Worm (Caenorhabditis elegans) whole organism, L1 larva: ENCODE results near the gene Y37E11B.5.

Experiments
- aha-1 ChIP-seq: fragments of 150-350 bp; optimal IDR thresholded peaks from 2 replicates; lab custom pipeline; 2014; ENCODE audit warnings: missing biosample characterization, missing genetic modification characterization
- alr-1 ChIP-seq: fragments of 200-800 bp; sonication (Bioruptor generic); optimal IDR thresholded peaks from 2 replicates; lab custom pipeline; 2018; ENCODE audit warnings: borderline replicate concordance, mild to moderate bottlenecking, missing genetic modification characterization, missing compliant biosample characterization
- blmp-1 ChIP-seq: fragments of 150-350 bp; optimal IDR thresholded peaks from 2 replicates; lab custom pipeline; 2014; ENCODE audit warnings: missing biosample characterization, missing genetic modification characterization
- ceh-63 ChIP-seq: fragments of 200-800 bp; sonication (Bioruptor generic); optimal IDR thresholded peaks from 2 replicates; lab custom pipeline; 2018; ENCODE audit warnings: mild to moderate bottlenecking, missing genetic modification characterization, missing compliant biosample characterization
- ceh-88 ChIP-seq: fragments of 200-800 bp; sonication (Bioruptor generic); IDR thresholded peaks from 2 replicates; pipeline ENCODE4 v1.3.6; 2022; ENCODE audit warnings: missing genetic modification characterization, missing compliant biosample characterization
- ces-1 ChIP-seq: fragments of 150-350 bp; optimal IDR thresholded peaks from 2 replicates; lab custom pipeline; 2014; ENCODE audit warnings: missing biosample characterization, missing genetic modification reagents, missing genetic modification characterization
- dpl-1 ChIP-seq, 3 experiments: fragments of 150-350 bp in 2 of 3; sonication (generic microtip) in 1 of 3; optimal IDR thresholded peaks; 2 replicates each; lab custom pipeline; 2014 to 2017; ENCODE audit warnings: missing biosample characterization in 3 of 3, missing genetic modification characterization in 3 of 3, missing genetic modification reagents in 3 of 3
- efl-1 ChIP-seq, 4 experiments: fragments of 150-350 bp; optimal IDR thresholded peaks in 3 of 4; peaks in 1 of 4; 1 replicate in 1 of 4; 2 replicates in 3 of 4; lab custom pipeline; 2014; ENCODE audit warnings: missing biosample characterization in 2 of 4, missing genetic modification characterization in 2 of 4, missing genetic modification reagents in 2 of 4
- efl-3 ChIP-seq: fragments of 200-800 bp; sonication (Bioruptor generic); optimal IDR thresholded peaks from 2 replicates; lab custom pipeline; 2018; ENCODE audit warnings: mild to moderate bottlenecking, missing genetic modification characterization, missing compliant biosample characterization
- elt-2 ChIP-seq: sonication (generic microtip); optimal IDR thresholded peaks from 2 replicates; lab custom pipeline; 2016; ENCODE audit warnings: missing genetic modification characterization, mild to moderate bottlenecking, inconsistent platforms, missing compliant biosample characterization, missing genetic modification reagents
- ets-5 ChIP-seq: fragments of 200-800 bp; sonication (Bioruptor generic); IDR thresholded peaks from 2 replicates; pipeline ENCODE4 v1.3.6; 2022; ENCODE audit warnings: missing genetic modification characterization, missing compliant biosample characterization
- fkh-10 ChIP-seq: sonication (generic microtip); optimal IDR thresholded peaks from 2 replicates; lab custom pipeline; 2017; ENCODE audit warnings: missing biosample characterization, missing genetic modification reagents, missing genetic modification characterization
- fkh-4 ChIP-seq: sonication (generic microtip); optimal IDR thresholded peaks from 2 replicates; lab custom pipeline; 2016; ENCODE audit warnings: missing compliant biosample characterization, missing genetic modification characterization, borderline replicate concordance
- fkh-8 ChIP-seq: sonication (generic microtip); optimal IDR thresholded peaks from 2 replicates; lab custom pipeline; 2016; ENCODE audit warnings: mild to moderate bottlenecking, missing genetic modification characterization, missing compliant biosample characterization
- fos-1 ChIP-seq: fragments of 150-350 bp; optimal IDR thresholded peaks from 2 replicates; lab custom pipeline; 2014; ENCODE audit warnings: missing biosample characterization, missing genetic modification characterization
- grh-1 ChIP-seq: fragments of 200-800 bp; sonication (Bioruptor generic); IDR thresholded peaks from 2 replicates; pipeline ENCODE4 v1.3.6; 2022; ENCODE audit warnings: missing genetic modification reagents, missing genetic modification characterization, missing compliant biosample characterization
- hpl-2 ChIP-seq: fragments of 150-350 bp; optimal IDR thresholded peaks from 2 replicates; lab custom pipeline; 2014; ENCODE audit warnings: missing biosample characterization, missing genetic modification reagents, missing genetic modification characterization
- irx-1 ChIP-seq: sonication (generic microtip); optimal IDR thresholded peaks from 2 replicates; lab custom pipeline; 2016; ENCODE audit warnings: missing genetic modification characterization, missing compliant biosample characterization
- isw-1 ChIP-seq: fragments of 200-800 bp; sonication (Bioruptor generic); IDR thresholded peaks from 2 replicates; pipeline ENCODE4 v1.3.6; 2022; ENCODE audit warnings: missing genetic modification characterization, missing compliant biosample characterization
- jun-1 ChIP-seq: fragments of 150-350 bp; optimal IDR thresholded peaks from 2 replicates; lab custom pipeline; 2014; ENCODE audit warnings: missing biosample characterization, missing genetic modification reagents, missing genetic modification characterization
- lin-13 ChIP-seq: fragments of 150-350 bp; optimal IDR thresholded peaks from 2 replicates; lab custom pipeline; 2014; ENCODE audit warnings: missing biosample characterization, missing genetic modification reagents, missing genetic modification characterization
- lin-14 ChIP-seq: fragments of 200-800 bp; sonication (Bioruptor generic); optimal IDR thresholded peaks from 2 replicates; lab custom pipeline; 2018; ENCODE audit warnings: mild to moderate bottlenecking, missing genetic modification characterization, moderate library complexity, missing compliant biosample characterization
- lin-15B ChIP-seq: fragments of 150-350 bp; sonication (generic microtip); optimal IDR thresholded peaks from 3 replicates; lab custom pipeline; 2014; ENCODE audit warnings: missing biosample characterization, missing genetic modification characterization
- lin-39 ChIP-seq: fragments of 150-350 bp; optimal IDR thresholded peaks from 2 replicates; lab custom pipeline; 2014; ENCODE audit warnings: missing biosample characterization, missing genetic modification reagents, missing genetic modification characterization
- lir-3 ChIP-seq: sonication (generic microtip); optimal IDR thresholded peaks from 2 replicates; lab custom pipeline; 2016; ENCODE audit warnings: mild to moderate bottlenecking, missing genetic modification characterization, moderate library complexity, missing compliant biosample characterization; ENCODE audit not compliant: poor library complexity
- lsy-2 ChIP-seq, 2 experiments: fragments of 150-350 bp; optimal IDR thresholded peaks; 2 replicates each; lab custom pipeline; 2014; ENCODE audit warnings: missing biosample characterization in 2 of 2, missing genetic modification characterization in 2 of 2
- mab-9 ChIP-seq: fragments of 200-800 bp; sonication (Bioruptor generic); IDR thresholded peaks from 2 replicates; pipeline ENCODE4 v1.3.6; 2022; ENCODE audit warnings: missing genetic modification reagents, missing genetic modification characterization, missing compliant biosample characterization
- mep-1 ChIP-seq: fragments of 150-350 bp; optimal IDR thresholded peaks from 2 replicates; lab custom pipeline; 2014; ENCODE audit warnings: missing biosample characterization, missing genetic modification characterization
- nhr-11 ChIP-seq: fragments of 150-350 bp; optimal IDR thresholded peaks from 2 replicates; lab custom pipeline; 2014; ENCODE audit warnings: missing biosample characterization, missing genetic modification characterization
- nhr-12 ChIP-seq: sonication (generic microtip); optimal IDR thresholded peaks from 2 replicates; lab custom pipeline; 2017; ENCODE audit warnings: missing biosample characterization, missing genetic modification characterization
- nhr-20 ChIP-seq: sonication (generic microtip); optimal IDR thresholded peaks from 2 replicates; lab custom pipeline; 2016; ENCODE audit warnings: mild to moderate bottlenecking, missing genetic modification characterization, missing compliant biosample characterization
- nhr-28 ChIP-seq: fragments of 150-350 bp; optimal IDR thresholded peaks from 2 replicates; lab custom pipeline; 2014; ENCODE audit warnings: missing biosample characterization, missing genetic modification characterization
- nhr-47 ChIP-seq: sonication (generic microtip); optimal IDR thresholded peaks from 2 replicates; lab custom pipeline; 2016; ENCODE audit warnings: mild to moderate bottlenecking, missing genetic modification characterization, moderate library complexity, missing compliant biosample characterization
- nhr-71 ChIP-seq: sonication (generic microtip); optimal IDR thresholded peaks from 2 replicates; lab custom pipeline; 2016; ENCODE audit warnings: mild to moderate bottlenecking, missing genetic modification characterization, moderate library complexity, missing compliant biosample characterization
- nhr-77 ChIP-seq: fragments of 150-350 bp; optimal IDR thresholded peaks from 2 replicates; lab custom pipeline; 2014; ENCODE audit warnings: missing biosample characterization, missing genetic modification characterization
- nhr-84 ChIP-seq: sonication (generic microtip); optimal IDR thresholded peaks from 2 replicates; lab custom pipeline; 2017; ENCODE audit warnings: missing biosample characterization, missing genetic modification characterization
- nhr-85 ChIP-seq: sonication (generic microtip); peaks from one replicate; lab custom pipeline; 2016; ENCODE audit warnings: missing genetic modification characterization, inconsistent platforms, missing compliant biosample characterization
- pag-3 ChIP-seq: sonication (generic microtip); optimal IDR thresholded peaks from 2 replicates; lab custom pipeline; 2017; ENCODE audit warnings: missing genetic modification characterization, mild to moderate bottlenecking, missing compliant biosample characterization, antibody characterized with exemption, borderline replicate concordance; ENCODE audit not compliant: insufficient read depth
- pax-3 ChIP-seq: fragments of 200-800 bp; sonication (Bioruptor generic); optimal IDR thresholded peaks from 2 replicates; lab custom pipeline; 2018; ENCODE audit warnings: mild to moderate bottlenecking, missing genetic modification characterization, moderate library complexity, missing compliant biosample characterization
- rnt-1 ChIP-seq: sonication (generic microtip); optimal IDR thresholded peaks from 2 replicates; lab custom pipeline; 2016; ENCODE audit warnings: mild to moderate bottlenecking, missing genetic modification characterization, moderate library complexity, missing compliant biosample characterization
- skn-1 ChIP-seq: fragments of 150-350 bp; optimal IDR thresholded peaks from 2 replicates; lab custom pipeline; 2014; ENCODE audit warnings: missing biosample characterization, missing genetic modification characterization
- sox-4 ChIP-seq: sonication (generic microtip); optimal IDR thresholded peaks from 2 replicates; lab custom pipeline; 2016; ENCODE audit warnings: missing genetic modification characterization, missing compliant biosample characterization
- sptf-1 ChIP-seq: fragments of 150-350 bp; optimal IDR thresholded peaks from 2 replicates; lab custom pipeline; 2014; ENCODE audit warnings: missing biosample characterization, missing genetic modification characterization
- sup-37 ChIP-seq: fragments of 200-800 bp; sonication (Bioruptor generic); optimal IDR thresholded peaks from 2 replicates; lab custom pipeline; 2018; ENCODE audit warnings: mild to moderate bottlenecking, missing genetic modification characterization, missing compliant biosample characterization
- tbx-2 ChIP-seq: sonication (generic microtip); optimal IDR thresholded peaks from 2 replicates; lab custom pipeline; 2016; ENCODE audit warnings: missing genetic modification characterization, missing compliant biosample characterization
- unc-98 ChIP-seq: fragments of 200-800 bp; sonication (Bioruptor generic); IDR thresholded peaks from 2 replicates; pipeline ENCODE4 v1.3.6; 2022; ENCODE audit warnings: missing genetic modification characterization, missing compliant biosample characterization
- vab-15 ChIP-seq: sonication (generic microtip); optimal IDR thresholded peaks from 2 replicates; lab custom pipeline; 2017; ENCODE audit warnings: missing genotype, mild to moderate bottlenecking, missing genetic modification characterization, missing compliant biosample characterization
- zip-4 ChIP-seq: fragments of 200-800 bp; sonication (Bioruptor generic); optimal IDR thresholded peaks from 2 replicates; lab custom pipeline; 2018; ENCODE audit warnings: mild to moderate bottlenecking, missing genetic modification characterization, moderate library complexity, missing compliant biosample characterization
- ztf-11 ChIP-seq, 2 experiments: sonication (generic microtip); optimal IDR thresholded peaks; 2 replicates each; lab custom pipeline; 2016 to 2017; ENCODE audit warnings: missing genetic modification characterization in 2 of 2, missing biosample characterization in 1 of 2, missing compliant biosample characterization in 1 of 2
- ztf-4 ChIP-seq: fragments of 150-350 bp; optimal IDR thresholded peaks from 2 replicates; lab custom pipeline; 2014; ENCODE audit warnings: missing biosample characterization, missing genetic modification characterization

Gene Y37E11B.5

ce11 chrIV:3598452-3598851, at the start of gene Y37E11B.5:
TSS of gene Y37E11B.5 (minus strand) at chrIV:3598552.
- TF ChIP-seq ces-1 (GFP tag; lab: Kevin White, UChicago): no peak
- no peak for TF ChIP-seq lin-15B
- no peak for TF ChIP-seq nhr-47 (tag; lab: Kevin White, UChicago)
- no peak for TF ChIP-seq sox-4 (tag; lab: Kevin White, UChicago)
- no peak for TF ChIP-seq fkh-10 (GFP tag; lab: Kevin White, UChicago)
- TF ChIP-seq efl-3 (GFP tag; lab: Kevin White, UChicago): no peak
- TF ChIP-seq nhr-20 (tag; lab: Kevin White, UChicago): no peak
- TF ChIP-seq, all 84 proteins: peak for 0

- TF ChIP-seq lsy-2 (tag; optimal IDR thresholded peaks at IDR 0.05; lab: Kevin White, UChicago): peak; percentile 11 to 32
- no peak for TF ChIP-seq ets-5 (GFP tag; lab: Robert Waterston, UW)
- TF ChIP-seq fos-1 (tag; lab: Kevin White, UChicago): no peak
- no peak for TF ChIP-seq lin-15B
- TF ChIP-seq dpl-1 (GFP tag; optimal IDR thresholded peaks at IDR 0.05; lab: Kevin White, UChicago): no peak
- peak; percentile 10 for TF ChIP-seq tbx-2
- TF ChIP-seq nhr-12 (tag; lab: Kevin White, UChicago): no peak
- TF ChIP-seq alr-1 (tag; lab: Kevin White, UChicago): no peak
- no peak for TF ChIP-seq nhr-11
- no peak for TF ChIP-seq pax-3 (tag; lab: Kevin White, UChicago)
- peak; percentile 26 for TF ChIP-seq rnt-1
- no peak for TF ChIP-seq nhr-84 (tag; lab: Kevin White, UChicago)
- TF ChIP-seq fkh-8: no peak
- 0 out of 2 replicates have a peak, but pooled peaks have one; percentile 27 for TF ChIP-seq unc-98 (GFP tag; lab: Robert Waterston, UW)
- TF ChIP-seq nhr-20 (tag; lab: Kevin White, UChicago): peak; percentile 73
- no peak for TF ChIP-seq efl-1 (optimal IDR thresholded peaks at IDR 0.05; lab: Kevin White, UChicago)
- TF ChIP-seq efl-1 (GFP tag; optimal IDR thresholded peaks at IDR 0.05 in 1 of 2; lab: Kevin White, UChicago): no peak
- TF ChIP-seq blmp-1 (tag; lab: Kevin White, UChicago): peak; percentile 23
- TF ChIP-seq nhr-85 (tag; lab: Kevin White, UChicago): peak; percentile 62
- no peak for TF ChIP-seq irx-1 (tag; lab: Kevin White, UChicago)
- no peak for TF ChIP-seq hpl-2
- peak; percentile 89 for TF ChIP-seq nhr-71
- no peak for TF ChIP-seq nhr-28 (tag; lab: Kevin White, UChicago)
- peak; percentile 30 for TF ChIP-seq lir-3 (tag; lab: Kevin White, UChicago)
- peak; percentile 61 for TF ChIP-seq ztf-4 (tag; lab: Kevin White, UChicago)
- TF ChIP-seq ceh-88 (GFP tag; lab: Robert Waterston, UW): no peak
- no peak for TF ChIP-seq fkh-4 (tag; lab: Kevin White, UChicago)
- TF ChIP-seq jun-1 (tag; lab: Kevin White, UChicago): no peak
- no peak for TF ChIP-seq aha-1 (tag; lab: Kevin White, UChicago)
- no peak for TF ChIP-seq ceh-63 (GFP tag; lab: Kevin White, UChicago)
- no peak for TF ChIP-seq elt-2 (tag; lab: Kevin White, UChicago)
- no peak for TF ChIP-seq sptf-1 (tag; lab: Kevin White, UChicago)
- no peak for TF ChIP-seq isw-1 (GFP tag; lab: Robert Waterston, UW)
- no peak for TF ChIP-seq sox-4 (tag; lab: Kevin White, UChicago)
- TF ChIP-seq lin-39 (tag; lab: Kevin White, UChicago): peak; percentile 31
- no peak for TF ChIP-seq zip-4 (GFP tag; lab: Kevin White, UChicago)
- TF ChIP-seq sup-37 (GFP tag; lab: Kevin White, UChicago): no peak
- TF ChIP-seq vab-15 (tag; lab: Kevin White, UChicago): no peak
- TF ChIP-seq pag-3 (tag; lab: Kevin White, UChicago): no peak
- no peak for TF ChIP-seq lin-13 (GFP tag; lab: Kevin White, UChicago)
- TF ChIP-seq grh-1: no peak
- TF ChIP-seq ztf-11 (tag; optimal IDR thresholded peaks at IDR 0.05; lab: Kevin White, UChicago): no peak
- no peak for TF ChIP-seq skn-1 (tag; lab: Kevin White, UChicago)
- TF ChIP-seq mab-9: no peak
- TF ChIP-seq fkh-10 (GFP tag; lab: Kevin White, UChicago): no peak
- peak; percentile 12 for TF ChIP-seq mep-1 (tag; lab: Kevin White, UChicago)
- TF ChIP-seq lin-14 (GFP tag; lab: Kevin White, UChicago): peak; percentile 75
- no peak for TF ChIP-seq nhr-77 (tag; lab: Kevin White, UChicago)
Measured at ce11 chrIV:3647551-3647950, 49.2 kb upstream of the Y37E11B.5 start.
